Fruit fly (Drosophila melanogaster) whole organism, embryonic: ENCODE measurements around the gene alien.

ENCODE experiments used
- Blimp-1 ChIP-seq: fragments of 200-800 bp; sonication (Bioruptor generic); optimal IDR thresholded peaks from 3 replicates; lab custom pipeline; 2018; ENCODE audit warnings: missing biosample characterization, missing genetic modification characterization, mild to moderate bottlenecking, moderate library complexity, missing genetic modification reagents
- Bteb2 ChIP-seq: fragments of 200-800 bp; sonication (Bioruptor generic); optimal IDR thresholded peaks from 2 replicates; lab custom pipeline; 2016; ENCODE audit warnings: missing biosample characterization, missing genetic modification characterization
- C15 ChIP-seq: fragments of 200-800 bp; sonication (Bioruptor generic); IDR thresholded peaks from 3 replicates; pipeline ENCODE4 v1.3.6; 2022; ENCODE audit warnings: missing biosample characterization, missing genetic modification characterization
- CG10274 ChIP-seq: fragments of 200-800 bp; sonication (Bioruptor generic); optimal IDR thresholded peaks from 3 replicates; lab custom pipeline; 2017; ENCODE audit warnings: missing biosample characterization, mild to moderate bottlenecking, missing genetic modification characterization
- CG10431 ChIP-seq: fragments of 200-800 bp; sonication (Bioruptor generic); optimal IDR thresholded peaks from 3 replicates; lab custom pipeline; 2018; ENCODE audit warnings: missing biosample characterization, mild to moderate bottlenecking, missing genetic modification characterization
- CG11456 ChIP-seq: fragments of 200-800 bp; sonication (Bioruptor generic); IDR thresholded peaks from 3 replicates; pipeline ENCODE4 v1.3.6; 2022; ENCODE audit warnings: missing biosample characterization, missing genetic modification characterization
- CG11696 ChIP-seq: fragments of 200-800 bp; sonication (Bioruptor generic); IDR thresholded peaks from 2 replicates; pipeline ENCODE4 v1.3.6; 2022; ENCODE audit warnings: missing biosample characterization, missing genetic modification characterization
- CG12659 ChIP-seq: fragments of 200-800 bp; sonication (Bioruptor generic); optimal IDR thresholded peaks from 3 replicates; lab custom pipeline; 2017; ENCODE audit warnings: mild to moderate bottlenecking, missing biosample characterization, missing genetic modification reagents, missing genetic modification characterization
- CG1647 ChIP-seq: fragments of 200-800 bp; sonication (Bioruptor generic); optimal IDR thresholded peaks from 3 replicates; lab custom pipeline; 2016; ENCODE audit warnings: missing biosample characterization, missing genetic modification characterization
- CG2129 ChIP-seq: fragments of 200-800 bp; sonication (Bioruptor generic); IDR thresholded peaks from 2 replicates; pipeline ENCODE4 v1.3.6; 2022; ENCODE audit warnings: missing biosample characterization, missing genetic modification characterization; ENCODE audit not compliant: partially characterized antibody
- CG2202 ChIP-seq: fragments of 200-800 bp; sonication (Bioruptor generic); optimal IDR thresholded peaks from 2 replicates; lab custom pipeline; 2018; ENCODE audit warnings: missing biosample characterization, mild to moderate bottlenecking, missing genetic modification characterization
- CG2875 ChIP-seq: fragments of 200-800 bp; sonication (Bioruptor generic); optimal IDR thresholded peaks from 2 replicates; lab custom pipeline; 2017; ENCODE audit warnings: missing biosample characterization, mild to moderate bottlenecking, missing genetic modification characterization, missing genetic modification reagents
- CG3065 ChIP-seq: fragments of 200-800 bp; sonication (Bioruptor generic); optimal IDR thresholded peaks from 2 replicates; lab custom pipeline; 2016; ENCODE audit warnings: missing biosample characterization, missing genetic modification characterization
- CG31365 ChIP-seq: fragments of 200-800 bp; sonication (Bioruptor generic); optimal IDR thresholded peaks from 2 replicates; lab custom pipeline; 2018; ENCODE audit warnings: missing biosample characterization, mild to moderate bottlenecking, missing genetic modification characterization
- CG32772 ChIP-seq: fragments of 200-800 bp; sonication (Bioruptor generic); IDR thresholded peaks from 2 replicates; pipeline ENCODE4 v1.3.6; 2022; ENCODE audit warnings: missing biosample characterization, missing genetic modification characterization
- CG33213 ChIP-seq: fragments of 200-800 bp; sonication (Bioruptor generic); optimal IDR thresholded peaks from 3 replicates; lab custom pipeline; 2016; ENCODE audit warnings: missing biosample characterization, missing genetic modification characterization
- CG34422 ChIP-seq: fragments of 200-800 bp; sonication (Bioruptor generic); IDR thresholded peaks from 3 replicates; pipeline ENCODE4 v1.3.6; 2022; ENCODE audit warnings: missing biosample characterization, missing genetic modification characterization
- CG3838 ChIP-seq: fragments of 200-800 bp; sonication (Bioruptor generic); optimal IDR thresholded peaks from 3 replicates; lab custom pipeline; 2016; ENCODE audit warnings: missing biosample characterization, missing genetic modification characterization
- CG4328 ChIP-seq: fragments of 200-800 bp; sonication (Bioruptor generic); optimal IDR thresholded peaks from 3 replicates; lab custom pipeline; 2017; ENCODE audit warnings: missing biosample characterization, missing genetic modification reagents, missing genetic modification characterization
- CG4854 ChIP-seq: fragments of 200-800 bp; sonication (Bioruptor generic); optimal IDR thresholded peaks from 2 replicates; lab custom pipeline; 2016; ENCODE audit warnings: missing biosample characterization, missing genetic modification characterization, inconsistent platforms
- CG5245 ChIP-seq: fragments of 200-800 bp; sonication (Bioruptor generic); optimal IDR thresholded peaks from 3 replicates; lab custom pipeline; 2016; ENCODE audit warnings: missing biosample characterization, missing genetic modification characterization
- CG8089 ChIP-seq: fragments of 200-800 bp; sonication (Bioruptor generic); optimal IDR thresholded peaks from 3 replicates; lab custom pipeline; 2016; ENCODE audit warnings: missing biosample characterization, missing genetic modification characterization
- CG8924 ChIP-seq: fragments of 200-800 bp; optimal IDR thresholded peaks from 3 replicates; lab custom pipeline; 2019; ENCODE audit warnings: missing biosample characterization, mild to moderate bottlenecking, missing genetic modification characterization, moderate library complexity
- CrebB ChIP-seq: fragments of 200-800 bp; sonication (Bioruptor generic); optimal IDR thresholded peaks from 3 replicates; lab custom pipeline; 2018; ENCODE audit warnings: missing biosample characterization, mild to moderate bottlenecking, missing genetic modification characterization
- Deaf1 ChIP-seq: fragments of 200-800 bp; optimal IDR thresholded peaks from 3 replicates; lab custom pipeline; 2019; ENCODE audit warnings: missing biosample characterization, mild to moderate bottlenecking, missing genetic modification characterization, moderate library complexity
- Dfd ChIP-seq, 2 experiments: fragments of >200 bp; optimal IDR thresholded peaks; 2 replicates each; lab custom pipeline; 2017; ENCODE audit warnings: missing biosample characterization in 2 of 2, missing genetic modification characterization in 2 of 2
- Dip3 ChIP-seq: fragments of 200-800 bp; sonication (Bioruptor generic); optimal IDR thresholded peaks from 3 replicates; lab custom pipeline; 2016; ENCODE audit warnings: missing biosample characterization, missing genetic modification characterization
- Doc2 ChIP-seq: fragments of 200-800 bp; sonication (Bioruptor generic); IDR thresholded peaks from 2 replicates; pipeline ENCODE4 v1.3.6; 2022; ENCODE audit warnings: missing biosample characterization, missing genetic modification characterization
- HHEX ChIP-seq: fragments of 200-800 bp; sonication (Bioruptor generic); optimal IDR thresholded peaks from 3 replicates; lab custom pipeline; 2017; ENCODE audit warnings: missing biosample characterization, mild to moderate bottlenecking, missing genetic modification characterization, missing genetic modification reagents
- HLHmδ ChIP-seq: fragments of 200-800 bp; sonication (Bioruptor generic); optimal IDR thresholded peaks from 2 replicates; lab custom pipeline; 2018; ENCODE audit warnings: missing biosample characterization, mild to moderate bottlenecking, missing genetic modification characterization, moderate library complexity
- Hsf ChIP-seq: fragments of 200-800 bp; sonication (Bioruptor generic); optimal IDR thresholded peaks from 3 replicates; lab custom pipeline; 2016; ENCODE audit warnings: missing biosample characterization, missing genetic modification characterization
- Lhr ChIP-seq: fragments of 200-800 bp; sonication (Bioruptor generic); optimal IDR thresholded peaks from 3 replicates; lab custom pipeline; 2017; ENCODE audit warnings: mild to moderate bottlenecking, missing biosample characterization, missing genetic modification reagents, missing genetic modification characterization
- Myb ChIP-seq: fragments of 200-800 bp; sonication (Bioruptor generic); optimal IDR thresholded peaks from 2 replicates; lab custom pipeline; 2016; ENCODE audit warnings: missing biosample characterization, missing genetic modification characterization
- Opbp ChIP-seq: fragments of 200-800 bp; sonication (Bioruptor generic); IDR thresholded peaks from 3 replicates; pipeline ENCODE4 v1.3.6; 2022; ENCODE audit warnings: missing biosample characterization, missing genetic modification characterization; ENCODE audit not compliant: partially characterized antibody
- Tbp ChIP-seq: fragments of >200 bp; optimal IDR thresholded peaks from 2 replicates; lab custom pipeline; 2018; ENCODE audit warnings: missing biosample characterization, missing genetic modification characterization
- aop ChIP-seq: fragments of 200-800 bp; sonication (Bioruptor generic); IDR thresholded peaks from 2 replicates; pipeline ENCODE4 v1.3.6; 2022; ENCODE audit warnings: missing biosample characterization, missing genetic modification characterization
- bowl ChIP-seq: fragments of 200-800 bp; sonication (Bioruptor generic); IDR thresholded peaks from 2 replicates; pipeline ENCODE4 v1.3.6; 2022; ENCODE audit warnings: missing biosample characterization, missing genetic modification characterization
- chif ChIP-seq, 2 experiments: fragments of 200-800 bp; sonication (Bioruptor generic); optimal IDR thresholded peaks; 3 replicates each; lab custom pipeline; 2016; ENCODE audit warnings: missing biosample characterization in 2 of 2, missing genetic modification characterization in 2 of 2
- chinmo ChIP-seq: fragments of 200-800 bp; sonication (Bioruptor generic); IDR thresholded peaks from 4 replicates; pipeline ENCODE4 v1.3.6; 2022; ENCODE audit warnings: missing biosample characterization, missing genetic modification characterization; ENCODE audit not compliant: partially characterized antibody
- da ChIP-seq: fragments of 200-800 bp; sonication (Bioruptor generic); optimal IDR thresholded peaks from 2 replicates; lab custom pipeline; 2016; ENCODE audit warnings: missing biosample characterization, missing genetic modification characterization
- ftz-f1 ChIP-seq: fragments of 200-800 bp; sonication (Bioruptor generic); optimal IDR thresholded peaks from 2 replicates; lab custom pipeline; 2016; ENCODE audit warnings: missing biosample characterization, missing genetic modification characterization
- gem ChIP-seq: fragments of 200-800 bp; sonication (Bioruptor generic); optimal IDR thresholded peaks from 2 replicates; lab custom pipeline; 2019; ENCODE audit warnings: missing biosample characterization, mild to moderate bottlenecking, missing genetic modification characterization, moderate library complexity
- ham ChIP-seq: fragments of 200-800 bp; sonication (Bioruptor generic); IDR thresholded peaks from 2 replicates; pipeline ENCODE4 v1.3.6; 2022; ENCODE audit warnings: missing biosample characterization, missing genetic modification characterization
- ind ChIP-seq: fragments of 200-800 bp; sonication (Bioruptor generic); optimal IDR thresholded peaks from 3 replicates; lab custom pipeline; 2016; ENCODE audit warnings: missing biosample characterization, missing genetic modification characterization
- lab ChIP-seq: fragments of 200-800 bp; sonication (Bioruptor generic); optimal IDR thresholded peaks from 3 replicates; lab custom pipeline; 2017; ENCODE audit warnings: missing biosample characterization, missing genetic modification characterization, mild to moderate bottlenecking, moderate library complexity, missing genetic modification reagents
- lola ChIP-seq, 3 experiments: fragments of >200 bp in 2 of 3; fragments of 200-800 bp in 1 of 3; sonication (Bioruptor generic) in 1 of 3; optimal IDR thresholded peaks; 2 replicates each; lab custom pipeline; 2017 to 2019; ENCODE audit warnings: missing biosample characterization in 3 of 3, missing genetic modification characterization in 3 of 3, mild to moderate bottlenecking in 1 of 3, moderate library complexity in 1 of 3
- pfk ChIP-seq: fragments of 200-800 bp; sonication (Bioruptor generic); optimal IDR thresholded peaks from 2 replicates; lab custom pipeline; 2018; ENCODE audit warnings: missing biosample characterization, mild to moderate bottlenecking, missing genetic modification characterization, moderate library complexity
- stc ChIP-seq: fragments of 200-800 bp; sonication (Bioruptor generic); IDR thresholded peaks from 2 replicates; pipeline ENCODE4 v1.3.6; 2022; ENCODE audit warnings: missing biosample characterization, missing genetic modification characterization
- unpg ChIP-seq: fragments of 200-800 bp; sonication (Bioruptor generic); optimal IDR thresholded peaks from 3 replicates; lab custom pipeline; 2018; ENCODE audit warnings: missing biosample characterization, mild to moderate bottlenecking, missing genetic modification characterization, moderate library complexity

The alien gene

DNA sequence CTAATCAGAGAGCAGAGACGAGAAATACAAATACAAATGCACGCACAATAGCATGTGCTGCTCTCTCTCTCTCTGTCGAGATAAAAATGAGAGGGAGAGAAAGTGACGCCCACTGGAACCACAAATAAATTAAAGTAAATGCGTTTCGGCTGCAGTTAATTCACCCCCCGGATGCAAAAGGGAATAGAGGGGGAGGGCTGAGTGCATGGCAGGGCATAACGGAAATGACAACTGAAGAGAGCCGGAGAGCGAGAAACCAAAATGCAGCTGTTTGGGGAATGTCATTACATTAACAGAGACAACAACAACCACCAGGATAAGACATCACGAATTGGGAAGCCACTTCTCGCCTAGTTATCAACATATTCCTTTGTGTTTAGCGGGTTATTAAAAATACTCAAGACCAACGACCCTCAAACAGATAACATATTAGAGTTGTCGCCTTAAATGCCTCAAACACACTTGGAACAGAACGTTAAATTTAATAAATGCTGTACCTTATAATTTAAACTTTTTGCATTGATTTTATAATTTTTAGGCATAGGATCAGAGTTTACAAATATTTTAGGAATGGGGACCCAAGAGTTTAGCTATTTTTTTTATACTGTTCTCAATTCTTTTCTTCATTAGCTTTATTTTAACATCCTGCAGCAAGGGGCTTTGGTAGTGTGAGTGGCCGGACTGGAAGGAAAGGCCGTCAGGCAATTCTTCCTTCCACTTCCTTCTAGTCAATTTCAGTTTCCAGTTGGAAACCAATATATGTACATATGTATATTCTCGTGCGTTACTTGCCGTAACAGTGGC is 47.1 kb downstream of the alien start (continued):
- TF ChIP-seq CG4328: no peak
- no peak for TF ChIP-seq CG8089 (GFP tag; lab: Kevin White, UChicago)
- TF ChIP-seq C15 (GFP tag; lab: Robert Waterston, UW): no peak
- peak; percentile 43 for TF ChIP-seq gem (tag; lab: Kevin White, UChicago)
- TF ChIP-seq Dfd (GFP tag; optimal IDR thresholded peaks at IDR 0.05; lab: Kevin White, UChicago): no peak
- peak; percentile 15 for TF ChIP-seq CG10431 (GFP tag; lab: Kevin White, UChicago)
- TF ChIP-seq CG34422 (GFP tag; lab: Robert Waterston, UW): no peak
- no peak for TF ChIP-seq CG33213
- no peak for TF ChIP-seq Lhr (GFP tag; lab: Kevin White, UChicago)
- peak; percentile 95 for TF ChIP-seq CG10274
- TF ChIP-seq chinmo (GFP tag; lab: Robert Waterston, UW): 0 out of 4 replicates have a peak, but pooled peaks have one; percentile 15
- no peak for TF ChIP-seq CG1647 (GFP tag; lab: Kevin White, UChicago)
- TF ChIP-seq CG5245: no peak
- no peak for TF ChIP-seq Tbp (GFP tag; lab: Kevin White, UChicago)
- no peak for TF ChIP-seq CG3065 (GFP tag; lab: Kevin White, UChicago)
- TF ChIP-seq CG11456 (GFP tag; lab: Robert Waterston, UW): no peak
- no peak for TF ChIP-seq CG3838 (GFP tag; lab: Kevin White, UChicago)
- TF ChIP-seq lola (GFP tag; optimal IDR thresholded peaks at IDR 0.05; lab: Kevin White, UChicago): peak in 1 of 3 experiments; percentile 20
- TF ChIP-seq da (GFP tag; lab: Kevin White, UChicago): no peak
- no peak for TF ChIP-seq Deaf1
- TF ChIP-seq Doc2 (GFP tag; lab: Robert Waterston, UW): no peak
- no peak for TF ChIP-seq Hsf
- TF ChIP-seq CG4854 (GFP tag; lab: Kevin White, UChicago): no peak
- no peak for TF ChIP-seq CG2875 (GFP tag; lab: Kevin White, UChicago)
- no peak for TF ChIP-seq CG2202 (tag; lab: Kevin White, UChicago)
- TF ChIP-seq CrebB: no peak
- no peak for TF ChIP-seq HHEX (GFP tag; lab: Kevin White, UChicago)
- no peak for TF ChIP-seq ind
- peak in 1 of 2 experiments; percentile 12 for TF ChIP-seq chif (GFP tag; optimal IDR thresholded peaks at IDR 0.05; lab: Kevin White, UChicago)
- no peak for TF ChIP-seq CG11696 (GFP tag; lab: Robert Waterston, UW)
- TF ChIP-seq aop: peak; percentile 81
- TF ChIP-seq CG8924: peak; percentile 31
- TF ChIP-seq ftz-f1 (GFP tag; lab: Kevin White, UChicago): no peak
- TF ChIP-seq HLHmδ (GFP tag; lab: Kevin White, UChicago): peak; percentile 69
- no peak for TF ChIP-seq pfk (GFP tag; lab: Kevin White, UChicago)
- TF ChIP-seq bowl (GFP tag; lab: Robert Waterston, UW): no peak
- no peak for TF ChIP-seq Bteb2 (GFP tag; lab: Kevin White, UChicago)
- TF ChIP-seq CG32772 (GFP tag; lab: Robert Waterston, UW): no peak
- TF ChIP-seq Blimp-1 (GFP tag; lab: Kevin White, UChicago): peak; percentile 48
- no peak for TF ChIP-seq Myb (GFP tag; lab: Kevin White, UChicago)
- TF ChIP-seq stc (GFP tag; lab: Robert Waterston, UW): 0 out of 2 replicates have a peak, but pooled peaks have one; percentile 16
- TF ChIP-seq CG12659 (GFP tag; lab: Kevin White, UChicago): no peak
- no peak for TF ChIP-seq lab (GFP tag; lab: Kevin White, UChicago)
- no peak for TF ChIP-seq unpg
- TF ChIP-seq Dip3 (GFP tag; lab: Kevin White, UChicago): no peak
- no peak for TF ChIP-seq Opbp (GFP tag; lab: Robert Waterston, UW)
- no peak for TF ChIP-seq CG31365 (tag; lab: Kevin White, UChicago)
- no peak for TF ChIP-seq ham
- TF ChIP-seq CG2129 (GFP tag; lab: Robert Waterston, UW): no peak
